Worm (Caenorhabditis elegans) whole organism, late embryonic: Measurements from ENCODE around the gene str-47.

Source experiments
- C38D4.7 ChIP-seq: fragments of 200-800 bp; sonication (Bioruptor generic); optimal IDR thresholded peaks from 2 replicates; lab custom pipeline; 2018; ENCODE audit warnings: mild to moderate bottlenecking, missing genetic modification characterization, moderate library complexity, missing compliant biosample characterization
- F13H6.1 ChIP-seq: sonication (generic microtip); optimal IDR thresholded peaks from 2 replicates; lab custom pipeline; 2016; ENCODE audit warnings: missing genetic modification characterization, missing compliant biosample characterization
- T23F11.4 ChIP-seq: fragments of 200-800 bp; sonication (Bioruptor generic); optimal IDR thresholded peaks from 2 replicates; lab custom pipeline; 2018; ENCODE audit warnings: mild to moderate bottlenecking, missing genetic modification characterization, missing compliant biosample characterization
- Y22D7AL.16 ChIP-seq: sonication (generic microtip); optimal IDR thresholded peaks from 2 replicates; lab custom pipeline; 2016; ENCODE audit warnings: missing genetic modification characterization, missing compliant biosample characterization
- ceh-18 ChIP-seq: sonication (generic microtip); optimal IDR thresholded peaks from 2 replicates; lab custom pipeline; 2016; ENCODE audit warnings: missing genetic modification characterization, missing compliant biosample characterization
- ceh-19 ChIP-seq: fragments of 200-800 bp; sonication (Bioruptor generic); optimal IDR thresholded peaks from 2 replicates; lab custom pipeline; 2018; ENCODE audit warnings: mild to moderate bottlenecking, missing genetic modification characterization, missing compliant biosample characterization
- ceh-22 ChIP-seq: sonication (generic microtip); optimal IDR thresholded peaks from 2 replicates; lab custom pipeline; 2017; ENCODE audit warnings: missing biosample characterization, missing genetic modification characterization
- ceh-24 ChIP-seq: sonication (generic microtip); optimal IDR thresholded peaks from 2 replicates; lab custom pipeline; 2016; ENCODE audit warnings: mild to moderate bottlenecking, missing genetic modification characterization, missing compliant biosample characterization
- ceh-30 ChIP-seq: fragments of 150-350 bp; optimal IDR thresholded peaks from 2 replicates; lab custom pipeline; 2014; ENCODE audit warnings: missing biosample characterization, missing genetic modification characterization
- ceh-31 ChIP-seq: sonication (generic microtip); optimal IDR thresholded peaks from 2 replicates; lab custom pipeline; 2016; ENCODE audit warnings: missing genetic modification characterization, missing compliant biosample characterization
- ceh-34 ChIP-seq: sonication (generic microtip); optimal IDR thresholded peaks from 2 replicates; lab custom pipeline; 2016; ENCODE audit warnings: mild to moderate bottlenecking, missing genetic modification characterization, missing compliant biosample characterization
- ceh-45 ChIP-seq: fragments of 200-800 bp; sonication (Bioruptor generic); IDR thresholded peaks from 2 replicates; pipeline ENCODE4 v1.3.6; 2022; ENCODE audit warnings: missing genetic modification reagents, missing genetic modification characterization, missing compliant biosample characterization
- ceh-9 ChIP-seq: sonication (generic microtip); optimal IDR thresholded peaks from 2 replicates; lab custom pipeline; 2016; ENCODE audit warnings: mild to moderate bottlenecking, missing genetic modification characterization, inconsistent platforms, missing compliant biosample characterization
- dmd-4 ChIP-seq: sonication (generic microtip); optimal IDR thresholded peaks from 2 replicates; lab custom pipeline; 2016; ENCODE audit warnings: borderline replicate concordance, missing genetic modification characterization, missing compliant biosample characterization
- dve-1 ChIP-seq: sonication (generic microtip); optimal IDR thresholded peaks from 2 replicates; lab custom pipeline; 2017; ENCODE audit warnings: antibody characterized with exemption, mild to moderate bottlenecking, missing genetic modification characterization, missing compliant biosample characterization
- elt-4 ChIP-seq: sonication (generic microtip); optimal IDR thresholded peaks from 2 replicates; lab custom pipeline; 2016; ENCODE audit warnings: missing genetic modification characterization, missing compliant biosample characterization
- ets-4 ChIP-seq: sonication (generic microtip); optimal IDR thresholded peaks from 2 replicates; lab custom pipeline; 2016; ENCODE audit warnings: missing genetic modification characterization, missing compliant biosample characterization
- fax-1 ChIP-seq: sonication (generic microtip); optimal IDR thresholded peaks from 2 replicates; lab custom pipeline; 2016; ENCODE audit warnings: missing genotype, missing genetic modification characterization, missing compliant biosample characterization
- fkh-10 ChIP-seq: fragments of 150-350 bp; optimal IDR thresholded peaks from 2 replicates; lab custom pipeline; 2014; ENCODE audit warnings: missing biosample characterization, missing genetic modification reagents, missing genetic modification characterization
- fkh-6 ChIP-seq: sonication (generic microtip); optimal IDR thresholded peaks from 2 replicates; lab custom pipeline; 2016; ENCODE audit warnings: missing genetic modification characterization, missing compliant biosample characterization
- gmeb-2 ChIP-seq: sonication (generic microtip); optimal IDR thresholded peaks from 2 replicates; lab custom pipeline; 2016; ENCODE audit warnings: missing genetic modification characterization, inconsistent platforms, missing compliant biosample characterization
- hlh-15 ChIP-seq: sonication (generic microtip); optimal IDR thresholded peaks from 2 replicates; lab custom pipeline; 2016; ENCODE audit warnings: missing genetic modification characterization, missing compliant biosample characterization
- hlh-8 ChIP-seq: sonication (generic microtip); optimal IDR thresholded peaks from 2 replicates; lab custom pipeline; 2016; ENCODE audit warnings: missing genotype, missing genetic modification characterization, missing compliant biosample characterization
- lim-6 ChIP-seq: sonication (generic microtip); optimal IDR thresholded peaks from 2 replicates; lab custom pipeline; 2016; ENCODE audit warnings: missing genetic modification characterization, missing compliant biosample characterization
- madf-2 ChIP-seq: sonication (generic microtip); optimal IDR thresholded peaks from 2 replicates; lab custom pipeline; 2017; ENCODE audit warnings: missing genetic modification characterization, missing compliant biosample characterization
- odd-2 ChIP-seq: sonication (generic microtip); optimal IDR thresholded peaks from 2 replicates; lab custom pipeline; 2017; ENCODE audit warnings: antibody characterized with exemption, mild to moderate bottlenecking, missing genetic modification characterization, missing compliant biosample characterization
- pag-3 ChIP-seq: sonication (generic microtip); optimal IDR thresholded peaks from 2 replicates; lab custom pipeline; 2016; ENCODE audit warnings: missing compliant biosample characterization, missing genetic modification characterization, borderline replicate concordance
- pat-9 ChIP-seq: fragments of 200-800 bp; sonication (Bioruptor generic); optimal IDR thresholded peaks from 2 replicates; lab custom pipeline; 2018; ENCODE audit warnings: mild to moderate bottlenecking, missing genetic modification characterization, moderate library complexity, missing compliant biosample characterization
- pha-2 ChIP-seq: sonication (generic microtip); optimal IDR thresholded peaks from 2 replicates; lab custom pipeline; 2017; ENCODE audit warnings: mild to moderate bottlenecking, missing genetic modification characterization, missing compliant biosample characterization
- pha-4 ChIP-seq: fragments of 150-350 bp; optimal IDR thresholded peaks from 2 replicates; lab custom pipeline; 2018; ENCODE audit warnings: missing biosample characterization, missing genetic modification reagents, missing genetic modification characterization
- ref-2 ChIP-seq: sonication (generic microtip); optimal IDR thresholded peaks from 2 replicates; lab custom pipeline; 2016; ENCODE audit warnings: missing genetic modification characterization, missing compliant biosample characterization
- rnt-1 ChIP-seq: sonication (generic microtip); optimal IDR thresholded peaks from 2 replicates; lab custom pipeline; 2016; ENCODE audit warnings: missing genetic modification characterization, missing compliant biosample characterization
- sdc-2 ChIP-seq: sonication (generic microtip); optimal IDR thresholded peaks from 2 replicates; lab custom pipeline; 2016; ENCODE audit warnings: missing genotype, missing genetic modification characterization, missing compliant biosample characterization
- sox-2 ChIP-seq: fragments of 200-800 bp; sonication (Bioruptor generic); IDR thresholded peaks from 2 replicates; pipeline ENCODE4 v1.3.6; 2022; ENCODE audit warnings: missing genetic modification reagents, missing genetic modification characterization, missing compliant biosample characterization
- syd-9 ChIP-seq: sonication (generic microtip); optimal IDR thresholded peaks from 2 replicates; lab custom pipeline; 2016; ENCODE audit warnings: mild to moderate bottlenecking, missing genetic modification characterization, moderate library complexity, missing compliant biosample characterization
- tbx-2 ChIP-seq: sonication (generic microtip); optimal IDR thresholded peaks from 2 replicates; lab custom pipeline; 2016; ENCODE audit warnings: missing genetic modification characterization, missing compliant biosample characterization
- ttx-3 ChIP-seq: sonication (generic microtip); optimal IDR thresholded peaks from 2 replicates; lab custom pipeline; 2016; ENCODE audit warnings: missing genetic modification reagents, missing genetic modification characterization, missing compliant biosample characterization
- unc-3 ChIP-seq, 2 experiments: fragments of 200-800 bp in 1 of 2; sonication (Bioruptor generic) in 1 of 2; sonication (generic microtip) in 1 of 2; conservative IDR thresholded peaks in 1 of 2; optimal IDR thresholded peaks in 1 of 2; 2 replicates each; pipeline versions ENCODE4 v1.3.6 to Lab custom; 2016 to 2022; ENCODE audit warnings: missing compliant biosample characterization in 2 of 2, missing genetic modification characterization in 2 of 2, missing genetic modification reagents in 1 of 2
- unc-42 ChIP-seq: sonication (generic microtip); optimal IDR thresholded peaks from 2 replicates; lab custom pipeline; 2016; ENCODE audit warnings: missing genotype, missing genetic modification characterization, missing compliant biosample characterization
- unc-55 ChIP-seq: sonication (generic microtip); optimal IDR thresholded peaks from 2 replicates; lab custom pipeline; 2017; ENCODE audit warnings: missing biosample characterization, missing genetic modification reagents, missing genetic modification characterization
- ztf-16 ChIP-seq: sonication (generic microtip); optimal IDR thresholded peaks from 2 replicates; lab custom pipeline; 2017; ENCODE audit warnings: missing genetic modification characterization, missing compliant biosample characterization

The str-47 gene

ce11 chrV:7631732-7632131, 13.8 kb upstream of the str-47 start, which contains the start of gene srd-25:
TSS of gene srd-25 (plus strand) at chrV:7632032.
- no peak for TF ChIP-seq ztf-16 (tag; lab: Kevin White, UChicago)
- TF ChIP-seq dve-1 (tag; lab: Kevin White, UChicago): no peak
- no peak for TF ChIP-seq unc-55 (GFP tag; lab: Kevin White, UChicago)
- no peak for TF ChIP-seq Y22D7AL.16 (tag; lab: Kevin White, UChicago)
- no peak for TF ChIP-seq gmeb-2 (tag; lab: Kevin White, UChicago)
- no peak for TF ChIP-seq hlh-8 (tag; lab: Kevin White, UChicago)
- TF ChIP-seq rnt-1 (tag; lab: Kevin White, UChicago): no peak
- TF ChIP-seq ceh-24: no peak
- no peak for TF ChIP-seq ceh-30 (tag; lab: Kevin White, UChicago)
- no peak for TF ChIP-seq ceh-31 (tag; lab: Kevin White, UChicago)
- TF ChIP-seq elt-4 (tag; lab: Kevin White, UChicago): no peak
- no peak for TF ChIP-seq sox-2 (GFP tag; lab: Robert Waterston, UW)
- no peak for TF ChIP-seq ref-2 (tag; lab: Kevin White, UChicago)
- no peak for TF ChIP-seq unc-42 (tag; lab: Kevin White, UChicago)
- no peak for TF ChIP-seq ceh-19 (GFP tag; lab: Kevin White, UChicago)
- no peak for TF ChIP-seq ceh-22 (tag; lab: Kevin White, UChicago)
- TF ChIP-seq fkh-6 (tag; lab: Kevin White, UChicago): no peak
- no peak for TF ChIP-seq pat-9 (tag; lab: Kevin White, UChicago)
- TF ChIP-seq, all 69 proteins: peak for 0

ce11 chrV:7634657-7635056, 10.9 kb upstream of the str-47 start, which contains the start of gene srd-31:
TSS of gene srd-31 (minus strand) at chrV:7634757.
- TF ChIP-seq sox-2 (GFP tag; lab: Robert Waterston, UW) (no peak), syd-9 (tag; lab: Kevin White, UChicago) (no peak), fax-1 (tag; lab: Kevin White, UChicago) (no peak), ceh-18 (tag; lab: Kevin White, UChicago) (no peak), ceh-24 (no peak)

- TF ChIP-seq fax-1 (tag; lab: Kevin White, UChicago) (no peak), T23F11.4 (GFP tag; lab: Kevin White, UChicago) (no peak), lim-6 (tag; lab: Kevin White, UChicago) (no peak), madf-2 (tag; lab: Kevin White, UChicago) (no peak), pag-3 (no peak), ceh-9 (tag; lab: Kevin White, UChicago) (no peak), ceh-22 (tag; lab: Kevin White, UChicago) (no peak), hlh-15 (no peak), elt-4 (tag; lab: Kevin White, UChicago) (no peak), sdc-2 (tag; lab: Kevin White, UChicago) (no peak), odd-2 (tag; lab: Kevin White, UChicago) (no peak), C38D4.7 (GFP tag; lab: Kevin White, UChicago) (no peak), dmd-4 (tag; lab: Kevin White, UChicago) (no peak), dve-1 (tag; lab: Kevin White, UChicago) (no peak), pha-2 (tag; lab: Kevin White, UChicago) (no peak), ttx-3 (tag; lab: Kevin White, UChicago) (no peak), pha-4 (tag; lab: Kevin White, UChicago) (no peak), F13H6.1 (tag; lab: Kevin White, UChicago) (no peak), ceh-45 (no peak)
Measured at ce11 chrV:7635469-7635868, 10.1 kb upstream of the str-47 start, which contains the start of gene srd-29. TSS of gene srd-29 (plus strand) at chrV:7635769.

- TF ChIP-seq tbx-2 (tag; lab: Kevin White, UChicago) (no peak), unc-3 (GFP tag; conservative IDR thresholded peaks at IDR 0.05; lab: Robert Waterston, UW) (no peak), unc-3 (tag; optimal IDR thresholded peaks at IDR 0.05; lab: Kevin White, UChicago) (no peak), ceh-22 (tag; lab: Kevin White, UChicago) (no peak), pat-9 (tag; lab: Kevin White, UChicago) (no peak), F13H6.1 (tag; lab: Kevin White, UChicago) (no peak), ceh-9 (tag; lab: Kevin White, UChicago) (no peak), pha-2 (tag; lab: Kevin White, UChicago) (no peak), dve-1 (tag; lab: Kevin White, UChicago) (no peak), ets-4 (tag; lab: Kevin White, UChicago) (no peak), fkh-6 (tag; lab: Kevin White, UChicago) (no peak), ceh-19 (GFP tag; lab: Kevin White, UChicago) (no peak), fkh-10 (GFP tag; lab: Kevin White, UChicago) (no peak), ceh-30 (tag; lab: Kevin White, UChicago) (no peak), T23F11.4 (GFP tag; lab: Kevin White, UChicago) (no peak), pha-4 (tag; lab: Kevin White, UChicago) (no peak), sdc-2 (tag; lab: Kevin White, UChicago) (no peak), ceh-34 (tag; lab: Kevin White, UChicago) (no peak)
Measured at ce11 chrV:7637801-7638200, 7.8 kb upstream of the str-47 start, which contains the start of gene clec-45. TSS of gene clec-45 (plus strand) at chrV:7638101.
